Worm (Caenorhabditis elegans) whole organism, L2 larva: ENCODE data around the gene nhr-37.

Source experiments
- C34F6.9 ChIP-seq: fragments of 150-350 bp; optimal IDR thresholded peaks from 2 replicates; lab custom pipeline; 2014; ENCODE audit warnings: missing biosample characterization, missing genetic modification characterization
- F13H6.1 ChIP-seq: sonication (generic microtip); optimal IDR thresholded peaks from 2 replicates; lab custom pipeline; 2016; ENCODE audit warnings: missing genetic modification characterization, missing compliant biosample characterization
- R02D3.7 ChIP-seq: fragments of 150-350 bp; optimal IDR thresholded peaks from 2 replicates; lab custom pipeline; 2014; ENCODE audit warnings: missing biosample characterization, missing genetic modification characterization
- Y55F3AM.14 ChIP-seq: fragments of 200-800 bp; sonication (Bioruptor generic); optimal IDR thresholded peaks from 2 replicates; lab custom pipeline; 2018; ENCODE audit warnings: mild to moderate bottlenecking, missing genetic modification characterization, missing compliant biosample characterization
- ZK546.5 ChIP-seq: sonication (generic microtip); optimal IDR thresholded peaks from 2 replicates; lab custom pipeline; 2017; ENCODE audit warnings: missing biosample characterization, missing genetic modification characterization
- alr-1 ChIP-seq: fragments of 150-350 bp; optimal IDR thresholded peaks from 2 replicates; lab custom pipeline; 2014; ENCODE audit warnings: missing biosample characterization, missing genetic modification characterization
- aly-2 ChIP-seq: fragments of 150-350 bp; optimal IDR thresholded peaks from 2 replicates; lab custom pipeline; 2014; ENCODE audit warnings: missing biosample characterization, missing genetic modification characterization
- ama-1 ChIP-seq: fragments of 150-350 bp; optimal IDR thresholded peaks from 2 replicates; lab custom pipeline; 2018; ENCODE audit warnings: inconsistent platforms
- blmp-1 ChIP-seq: sonication (generic microtip); optimal IDR thresholded peaks from 2 replicates; lab custom pipeline; 2017; ENCODE audit warnings: missing genetic modification characterization, mild to moderate bottlenecking, missing compliant biosample characterization, antibody characterized with exemption, moderate library complexity; ENCODE audit not compliant: insufficient read depth
- ceh-16 ChIP-seq: fragments of 150-350 bp; optimal IDR thresholded peaks from 2 replicates; lab custom pipeline; 2014; ENCODE audit warnings: missing biosample characterization, missing genetic modification characterization
- ceh-82 ChIP-seq: fragments of 150-350 bp; optimal IDR thresholded peaks from 2 replicates; lab custom pipeline; 2014; ENCODE audit warnings: missing biosample characterization, missing genetic modification characterization
- crh-2 ChIP-seq: sonication (generic microtip); optimal IDR thresholded peaks from 2 replicates; lab custom pipeline; 2017; ENCODE audit warnings: missing biosample characterization, missing genetic modification characterization
- dmd-4 ChIP-seq: sonication (generic microtip); optimal IDR thresholded peaks from 2 replicates; lab custom pipeline; 2017; ENCODE audit warnings: missing biosample characterization, missing genetic modification characterization
- egl-27 ChIP-seq: sonication (generic microtip); optimal IDR thresholded peaks from 3 replicates; lab custom pipeline; 2017; ENCODE audit warnings: missing biosample characterization, missing genetic modification reagents, missing genetic modification characterization
- elt-1 ChIP-seq: fragments of 150-350 bp; optimal IDR thresholded peaks from 2 replicates; lab custom pipeline; 2014; ENCODE audit warnings: missing biosample characterization, missing genetic modification characterization
- elt-3 ChIP-seq: sonication (generic microtip); optimal IDR thresholded peaks from 2 replicates; lab custom pipeline; 2017; ENCODE audit warnings: missing biosample characterization, missing genetic modification characterization
- fos-1 ChIP-seq: fragments of 150-350 bp; optimal IDR thresholded peaks from 2 replicates; lab custom pipeline; 2014; ENCODE audit warnings: missing biosample characterization, missing genetic modification characterization
- gmeb-1 ChIP-seq: fragments of 150-350 bp; optimal IDR thresholded peaks from 2 replicates; lab custom pipeline; 2014; ENCODE audit warnings: missing biosample characterization, missing genetic modification characterization
- lin-11 ChIP-seq: fragments of 150-350 bp; sonication (generic microtip); optimal IDR thresholded peaks from 2 replicates; lab custom pipeline; 2014; ENCODE audit warnings: missing biosample characterization, missing genetic modification characterization, inconsistent platforms, mixed read lengths
- lin-13 ChIP-seq: fragments of 150-350 bp; optimal IDR thresholded peaks from 2 replicates; lab custom pipeline; 2014; ENCODE audit warnings: missing biosample characterization, missing genetic modification reagents, missing genetic modification characterization
- lsy-2 ChIP-seq, 2 experiments: fragments of 150-350 bp in 1 of 2; sonication (generic microtip) in 1 of 2; optimal IDR thresholded peaks; 2 replicates each; lab custom pipeline; 2014 to 2017; ENCODE audit warnings: missing biosample characterization in 2 of 2, missing genetic modification characterization in 2 of 2
- mab-5 ChIP-seq: fragments of 150-350 bp; optimal IDR thresholded peaks from 2 replicates; lab custom pipeline; 2014; ENCODE audit warnings: missing biosample characterization, missing genetic modification characterization
- mbf-1 ChIP-seq: sonication (generic microtip); optimal IDR thresholded peaks from 2 replicates; lab custom pipeline; 2017; ENCODE audit warnings: missing biosample characterization, missing genetic modification characterization
- mdl-1 ChIP-seq, 2 experiments: fragments of 150-350 bp in 1 of 2; sonication (generic microtip) in 1 of 2; optimal IDR thresholded peaks; 2 replicates each; lab custom pipeline; 2017; ENCODE audit warnings: missing biosample characterization in 2 of 2, missing genetic modification characterization in 2 of 2
- nhr-10 ChIP-seq: sonication (generic microtip); optimal IDR thresholded peaks from 2 replicates; lab custom pipeline; 2017; ENCODE audit warnings: missing biosample characterization, missing genetic modification characterization
- nhr-11 ChIP-seq: fragments of 150-350 bp; optimal IDR thresholded peaks from 2 replicates; lab custom pipeline; 2014; ENCODE audit warnings: missing biosample characterization, missing genetic modification characterization
- nhr-12 ChIP-seq: fragments of 150-350 bp; optimal IDR thresholded peaks from 2 replicates; lab custom pipeline; 2014; ENCODE audit warnings: missing biosample characterization, missing genetic modification characterization
- nhr-129 ChIP-seq: fragments of 150-350 bp; optimal IDR thresholded peaks from 2 replicates; lab custom pipeline; 2014; ENCODE audit warnings: missing biosample characterization, missing genetic modification characterization
- nhr-21 ChIP-seq: fragments of 150-350 bp; optimal IDR thresholded peaks from 2 replicates; lab custom pipeline; 2014; ENCODE audit warnings: missing biosample characterization, missing genetic modification characterization
- nhr-23 ChIP-seq: fragments of 150-350 bp; optimal IDR thresholded peaks from 2 replicates; lab custom pipeline; 2014; ENCODE audit warnings: missing biosample characterization, missing genetic modification reagents, missing genetic modification characterization
- nhr-25 ChIP-seq: fragments of 150-350 bp; sonication (generic microtip); optimal IDR thresholded peaks from 3 replicates; lab custom pipeline; 2014; ENCODE audit warnings: missing biosample characterization, missing genetic modification characterization
- nhr-6 ChIP-seq: fragments of 150-350 bp; optimal IDR thresholded peaks from 2 replicates; lab custom pipeline; 2014; ENCODE audit warnings: missing biosample characterization, missing genetic modification characterization
- nhr-77 ChIP-seq: fragments of 150-350 bp; optimal IDR thresholded peaks from 2 replicates; lab custom pipeline; 2014; ENCODE audit warnings: missing biosample characterization, missing genetic modification characterization
- peb-1 ChIP-seq: fragments of 150-350 bp; optimal IDR thresholded peaks from 2 replicates; lab custom pipeline; 2014; ENCODE audit warnings: missing biosample characterization, missing genetic modification characterization
- sem-4 ChIP-seq: fragments of 150-350 bp; optimal IDR thresholded peaks from 2 replicates; lab custom pipeline; 2014; ENCODE audit warnings: missing biosample characterization, missing genetic modification reagents, missing genetic modification characterization
- skn-1 ChIP-seq: sonication (generic microtip); optimal IDR thresholded peaks from 2 replicates; lab custom pipeline; 2017; ENCODE audit warnings: missing biosample characterization, missing genetic modification characterization
- sma-3 ChIP-seq: sonication (generic microtip); optimal IDR thresholded peaks from 2 replicates; lab custom pipeline; 2016; ENCODE audit warnings: missing genetic modification reagents, missing genetic modification characterization, missing compliant biosample characterization
- sma-9 ChIP-seq, 2 experiments: fragments of 150-350 bp in 1 of 2; sonication (generic microtip) in 1 of 2; optimal IDR thresholded peaks; 2 replicates each; lab custom pipeline; 2014 to 2016; ENCODE audit warnings: missing genetic modification characterization in 2 of 2, mild to moderate bottlenecking in 1 of 2, missing biosample characterization in 1 of 2, missing compliant biosample characterization in 1 of 2, missing genetic modification reagents in 1 of 2, moderate library complexity in 1 of 2
- snpc-4 ChIP-seq: fragments of 150-350 bp; optimal IDR thresholded peaks from 2 replicates; lab custom pipeline; 2014; ENCODE audit warnings: missing biosample characterization, missing genetic modification characterization
- unc-55 ChIP-seq: fragments of 150-350 bp; sonication (generic microtip); optimal IDR thresholded peaks from 3 replicates; lab custom pipeline; 2014; ENCODE audit warnings: missing biosample characterization, missing genetic modification reagents, missing genetic modification characterization
- unc-62 ChIP-seq: fragments of 150-350 bp; optimal IDR thresholded peaks from 2 replicates; lab custom pipeline; 2014; ENCODE audit warnings: missing biosample characterization, missing genetic modification reagents, missing genetic modification characterization
- zag-1 ChIP-seq: fragments of 150-350 bp; optimal IDR thresholded peaks from 2 replicates; lab custom pipeline; 2014; ENCODE audit warnings: missing biosample characterization, missing genetic modification characterization
- ztf-1 ChIP-seq: fragments of 200-800 bp; sonication (Bioruptor generic); conservative IDR thresholded peaks from 2 replicates; pipeline ENCODE4 v1.3.6; 2022; ENCODE audit warnings: missing genetic modification characterization, missing compliant biosample characterization
- ztf-4 ChIP-seq: fragments of 150-350 bp; optimal IDR thresholded peaks from 2 replicates; lab custom pipeline; 2014; ENCODE audit warnings: missing biosample characterization, missing genetic modification characterization

nhr-37 gene

ce11 chrV:6657532-6658259, 35.7 kb downstream of the nhr-37 start:
- no peak for TF ChIP-seq gmeb-1 (tag; lab: Kevin White, UChicago)
- TF ChIP-seq snpc-4 (tag; lab: Kevin White, UChicago): peak; percentile 5
- peak; percentile 13 for TF ChIP-seq skn-1 (tag; lab: Kevin White, UChicago)
- TF ChIP-seq sma-3 (GFP tag; lab: Kevin White, UChicago): peak; percentile 20

ce11 chrV:6658765-6659164, 36.8 kb downstream of the nhr-37 start:
- TF ChIP-seq F13H6.1 (tag; lab: Kevin White, UChicago) (peak; percentile 46), mab-5 (no peak), fos-1 (peak; percentile 38), zag-1 (tag; lab: Kevin White, UChicago) (peak; percentile 66), sma-9 (GFP tag; optimal IDR thresholded peaks at IDR 0.05; lab: Kevin White, UChicago) (peak; percentile 14), sma-9 (tag; optimal IDR thresholded peaks at IDR 0.05; lab: Kevin White, UChicago) (no peak), ZK546.5 (tag; lab: Kevin White, UChicago) (no peak), crh-2 (peak; percentile 1), lin-13 (GFP tag; lab: Kevin White, UChicago) (peak; percentile 9), unc-55 (peak; percentile 68), egl-27 (no peak), nhr-23 (tag; lab: Kevin White, UChicago) (no peak), lsy-2 (tag; optimal IDR thresholded peaks at IDR 0.05; lab: Kevin White, UChicago) (peak in 1 of 2 experiments; percentile 43), snpc-4 (tag; lab: Kevin White, UChicago) (peak; percentile 60), lin-11 (peak; percentile 54), nhr-12 (tag; lab: Kevin White, UChicago) (no peak), Y55F3AM.14 (peak; percentile 42), mdl-1 (tag; optimal IDR thresholded peaks at IDR 0.05; lab: Kevin White, UChicago) (peak in 1 of 2 experiments; percentile 57), ceh-82 (peak; percentile 88), nhr-129 (tag; lab: Kevin White, UChicago) (peak; percentile 67), C34F6.9 (tag; lab: Kevin White, UChicago) (peak; percentile 52)

- TF ChIP-seq sem-4 (tag; lab: Kevin White, UChicago): no peak
- no peak for TF ChIP-seq mab-5
- peak; percentile 51 for TF ChIP-seq unc-55
Measured at ce11 chrV:6659533-6659932, 37.5 kb downstream of the nhr-37 start.

- no peak for TF ChIP-seq mab-5
- peak in 1 of 2 experiments; percentile 21 for TF ChIP-seq lsy-2 (tag; optimal IDR thresholded peaks at IDR 0.05; lab: Kevin White, UChicago)
- peak; percentile 3 for TF ChIP-seq crh-2
- TF ChIP-seq nhr-21 (tag; lab: Kevin White, UChicago): no peak
- no peak for TF ChIP-seq ceh-16 (tag; lab: Kevin White, UChicago)
- no peak for TF ChIP-seq ceh-82
- no peak for TF ChIP-seq sem-4 (tag; lab: Kevin White, UChicago)
- TF ChIP-seq nhr-25: no peak
- TF ChIP-seq ztf-4 (tag; lab: Kevin White, UChicago): no peak
- peak; percentile 49 for TF ChIP-seq C34F6.9 (tag; lab: Kevin White, UChicago)
- TF ChIP-seq lin-13 (GFP tag; lab: Kevin White, UChicago): no peak
- TF ChIP-seq mbf-1 (tag; lab: Kevin White, UChicago): no peak
- no peak for TF ChIP-seq fos-1
- no peak for TF ChIP-seq nhr-10 (tag; lab: Kevin White, UChicago)
- no peak for TF ChIP-seq elt-3 (tag; lab: Kevin White, UChicago)
- no peak for TF ChIP-seq nhr-11 (tag; lab: Kevin White, UChicago)
- TF ChIP-seq ama-1: no peak
- no peak for TF ChIP-seq ztf-1 (GFP tag; lab: Robert Waterston, UW)
- TF ChIP-seq dmd-4 (tag; lab: Kevin White, UChicago): no peak
- TF ChIP-seq nhr-6: no peak
- no peak for TF ChIP-seq blmp-1 (tag; lab: Kevin White, UChicago)
- TF ChIP-seq nhr-77 (tag; lab: Kevin White, UChicago): no peak
- no peak for TF ChIP-seq sma-3 (GFP tag; lab: Kevin White, UChicago)
- TF ChIP-seq nhr-23 (tag; lab: Kevin White, UChicago): no peak
- TF ChIP-seq Y55F3AM.14: no peak
- TF ChIP-seq sma-9 (GFP tag; optimal IDR thresholded peaks at IDR 0.05; lab: Kevin White, UChicago): peak; percentile 19
- TF ChIP-seq sma-9 (tag; optimal IDR thresholded peaks at IDR 0.05; lab: Kevin White, UChicago): no peak
- TF ChIP-seq lin-11: no peak
- TF ChIP-seq peb-1 (tag; lab: Kevin White, UChicago): no peak
- no peak for TF ChIP-seq elt-1 (tag; lab: Kevin White, UChicago)
- no peak for TF ChIP-seq gmeb-1 (tag; lab: Kevin White, UChicago)
- no peak for TF ChIP-seq skn-1 (tag; lab: Kevin White, UChicago)
- no peak for TF ChIP-seq aly-2 (tag; lab: Kevin White, UChicago)
- TF ChIP-seq alr-1: no peak
- peak; percentile 15 for TF ChIP-seq F13H6.1 (tag; lab: Kevin White, UChicago)
- TF ChIP-seq ZK546.5 (tag; lab: Kevin White, UChicago): no peak
- no peak for TF ChIP-seq egl-27
- TF ChIP-seq unc-62 (GFP tag; lab: Kevin White, UChicago): no peak
- no peak for TF ChIP-seq snpc-4 (tag; lab: Kevin White, UChicago)
- TF ChIP-seq R02D3.7 (tag; lab: Kevin White, UChicago): no peak
Measured at ce11 chrV:6661658-6662057, 39.7 kb downstream of the nhr-37 start.
